Fruit fly (Drosophila melanogaster) whole organism, pupa: ENCODE measurements around the gene Dnaaf6.

ENCODE experiments used
- CG10348 ChIP-seq: fragments of 200-800 bp; sonication (Bioruptor generic); IDR thresholded peaks from 2 replicates; pipeline ENCODE4 v1.3.6; 2022; ENCODE audit warnings: missing biosample characterization, missing genetic modification characterization
- CG12605 ChIP-seq: fragments of 200-800 bp; sonication (Bioruptor generic); IDR thresholded peaks from 2 replicates; pipeline ENCODE4 v1.3.6; 2022; ENCODE audit warnings: missing biosample characterization, missing genetic modification characterization
- CG13204 ChIP-seq: fragments of 200-800 bp; sonication (Bioruptor generic); optimal IDR thresholded peaks from 2 replicates; lab custom pipeline; 2018; ENCODE audit warnings: missing biosample characterization, mild to moderate bottlenecking, missing genetic modification characterization, moderate library complexity
- CG14655 ChIP-seq: fragments of 200-800 bp; sonication (Bioruptor generic); optimal IDR thresholded peaks from 3 replicates; lab custom pipeline; 2017; ENCODE audit warnings: mild to moderate bottlenecking, missing biosample characterization, missing genetic modification reagents, missing genetic modification characterization
- CG15710 ChIP-seq: fragments of 200-800 bp; sonication (Bioruptor generic); optimal IDR thresholded peaks from 2 replicates; lab custom pipeline; 2018; ENCODE audit warnings: missing biosample characterization, mild to moderate bottlenecking, missing genetic modification characterization, moderate library complexity
- CG17806 ChIP-seq: fragments of 200-800 bp; sonication (Bioruptor generic); optimal IDR thresholded peaks from 2 replicates; lab custom pipeline; 2018; ENCODE audit warnings: missing biosample characterization, mild to moderate bottlenecking, missing genetic modification characterization, moderate library complexity
- CG32121 ChIP-seq: fragments of 200-800 bp; sonication (Bioruptor generic); IDR thresholded peaks from 2 replicates; pipeline ENCODE4 v1.3.6; 2022; ENCODE audit warnings: missing biosample characterization, missing genetic modification characterization
- CG34367 ChIP-seq: fragments of 200-800 bp; sonication (Bioruptor generic); optimal IDR thresholded peaks from 2 replicates; lab custom pipeline; 2018; ENCODE audit warnings: missing biosample characterization, mild to moderate bottlenecking, missing genetic modification characterization
- CG4496 ChIP-seq: fragments of 200-800 bp; sonication (Bioruptor generic); IDR thresholded peaks from 3 replicates; pipeline ENCODE4 v1.3.6; 2022; ENCODE audit warnings: missing biosample characterization, missing genetic modification characterization
- CG8159 ChIP-seq: fragments of 200-800 bp; sonication (Bioruptor generic); optimal IDR thresholded peaks from 3 replicates; lab custom pipeline; 2018; ENCODE audit warnings: missing biosample characterization, mild to moderate bottlenecking, missing genetic modification characterization, moderate library complexity
- CG8301 ChIP-seq: fragments of 200-800 bp; sonication (Bioruptor generic); optimal IDR thresholded peaks from 2 replicates; lab custom pipeline; 2018; ENCODE audit warnings: missing biosample characterization, mild to moderate bottlenecking, missing genetic modification characterization
- CG9948 ChIP-seq: fragments of 200-800 bp; sonication (Bioruptor generic); optimal IDR thresholded peaks from 2 replicates; lab custom pipeline; 2018; ENCODE audit warnings: missing biosample characterization, mild to moderate bottlenecking, missing genetic modification characterization, moderate library complexity
- D1 ChIP-seq: fragments of 200-800 bp; sonication (Bioruptor generic); optimal IDR thresholded peaks from 2 replicates; lab custom pipeline; 2018; ENCODE audit warnings: missing biosample characterization, mild to moderate bottlenecking, missing genetic modification characterization, moderate library complexity
- EcR ChIP-seq: fragments of 200-800 bp; sonication (Bioruptor generic); optimal IDR thresholded peaks from 3 replicates; lab custom pipeline; 2019; ENCODE audit warnings: missing biosample characterization, missing genetic modification characterization, mild to moderate bottlenecking, moderate library complexity, missing genetic modification reagents
- Ets98B ChIP-seq: fragments of 200-800 bp; sonication (Bioruptor generic); IDR thresholded peaks from 2 replicates; pipeline ENCODE4 v1.3.6; 2022; ENCODE audit warnings: missing biosample characterization, missing genetic modification characterization
- Pif1A ChIP-seq: fragments of 200-800 bp; sonication (Bioruptor generic); optimal IDR thresholded peaks from 3 replicates; lab custom pipeline; 2016; ENCODE audit warnings: missing biosample characterization, missing genetic modification characterization
- Pif1B ChIP-seq: fragments of 200-800 bp; sonication (Bioruptor generic); optimal IDR thresholded peaks from 3 replicates; lab custom pipeline; 2016; ENCODE audit warnings: missing biosample characterization, missing genetic modification characterization
- Snoo ChIP-seq: fragments of 200-800 bp; sonication (Bioruptor generic); optimal IDR thresholded peaks from 3 replicates; lab custom pipeline; 2017; ENCODE audit warnings: missing biosample characterization, mild to moderate bottlenecking, missing genetic modification characterization, inconsistent platforms
- fd96Ca ChIP-seq: fragments of 200-800 bp; sonication (Bioruptor generic); IDR thresholded peaks from 3 replicates; pipeline ENCODE4 v1.3.6; 2022; ENCODE audit warnings: missing biosample characterization, missing genetic modification characterization
- gl ChIP-seq: fragments of 200-800 bp; sonication (Bioruptor generic); optimal IDR thresholded peaks from 2 replicates; lab custom pipeline; 2018; ENCODE audit warnings: missing biosample characterization, mild to moderate bottlenecking, missing genetic modification characterization
- rn ChIP-seq: fragments of 200-800 bp; sonication (Bioruptor generic); IDR thresholded peaks from 2 replicates; pipeline ENCODE4 v1.3.6; 2022; ENCODE audit warnings: missing biosample characterization, missing genetic modification characterization

Dnaaf6 gene

dm6 chr3L:14701578-14701977 lies 17.0 kb downstream of the Dnaaf6 start, which contains the start of gene CG17177:
TSS of gene CG17177 (minus strand) at chr3L:14701678.
- no peak for TF ChIP-seq CG13204 (GFP tag; lab: Kevin White, UChicago)
- TF ChIP-seq gl (tag; lab: Kevin White, UChicago): no peak
- no peak for TF ChIP-seq CG12605 (GFP tag; lab: Robert Waterston, UW)
- no peak for TF ChIP-seq Snoo (tag; lab: Kevin White, UChicago)
- no peak for TF ChIP-seq EcR (GFP tag; lab: Kevin White, UChicago)
- no peak for TF ChIP-seq CG10348 (GFP tag; lab: Robert Waterston, UW)
- no peak for TF ChIP-seq CG34367 (tag; lab: Kevin White, UChicago)
- TF ChIP-seq CG15710 (tag; lab: Kevin White, UChicago): no peak
- no peak for TF ChIP-seq CG8159 (tag; lab: Kevin White, UChicago)
- TF ChIP-seq CG32121 (GFP tag; lab: Robert Waterston, UW): no peak
- no peak for TF ChIP-seq Pif1B (GFP tag; lab: Kevin White, UChicago)
- no peak for TF ChIP-seq CG14655 (GFP tag; lab: Kevin White, UChicago)
- TF ChIP-seq Pif1A (GFP tag; lab: Kevin White, UChicago): no peak
- TF ChIP-seq D1 (tag; lab: Kevin White, UChicago): no peak
- no peak for TF ChIP-seq fd96Ca

- TF ChIP-seq CG8301 (tag; lab: Kevin White, UChicago): no peak
- TF ChIP-seq Pif1B (GFP tag; lab: Kevin White, UChicago): no peak
- no peak for TF ChIP-seq CG32121 (GFP tag; lab: Robert Waterston, UW)
- no peak for TF ChIP-seq Pif1A (GFP tag; lab: Kevin White, UChicago)
- TF ChIP-seq CG10348 (GFP tag; lab: Robert Waterston, UW): no peak
- TF ChIP-seq rn: no peak
- no peak for TF ChIP-seq CG17806 (tag; lab: Kevin White, UChicago)
- no peak for TF ChIP-seq CG4496 (GFP tag; lab: Robert Waterston, UW)
- no peak for TF ChIP-seq EcR (GFP tag; lab: Kevin White, UChicago)
- no peak for TF ChIP-seq CG13204 (GFP tag; lab: Kevin White, UChicago)
- TF ChIP-seq CG15710 (tag; lab: Kevin White, UChicago): no peak
- no peak for TF ChIP-seq CG34367 (tag; lab: Kevin White, UChicago)
- no peak for TF ChIP-seq gl (tag; lab: Kevin White, UChicago)
- TF ChIP-seq Ets98B: no peak
- TF ChIP-seq, all 21 proteins: peak for 0
These were observed 20.6 kb downstream of the Dnaaf6 start, which contains the start of gene CG13476 for dm6 chr3L:14705164-14705563. TSS of gene CG13476 (plus strand) at chr3L:14705464.

- TF ChIP-seq CG34367 (tag; lab: Kevin White, UChicago) (no peak), CG12605 (GFP tag; lab: Robert Waterston, UW) (peak; percentile 94), CG14655 (GFP tag; lab: Kevin White, UChicago) (no peak), Pif1A (GFP tag; lab: Kevin White, UChicago) (peak; percentile 18), Pif1B (GFP tag; lab: Kevin White, UChicago) (peak; percentile 41), CG10348 (GFP tag; lab: Robert Waterston, UW) (no peak)
These were observed 21.9 kb downstream of the Dnaaf6 start for dm6 chr3L:14706461-14706880.

dm6 chr3L:14708053-14708452 lies 23.5 kb downstream of the Dnaaf6 start:
- TF ChIP-seq CG10348 (GFP tag; lab: Robert Waterston, UW): no peak
- no peak for TF ChIP-seq CG14655 (GFP tag; lab: Kevin White, UChicago)
- TF ChIP-seq CG15710 (tag; lab: Kevin White, UChicago): no peak
- TF ChIP-seq gl (tag; lab: Kevin White, UChicago): no peak
- TF ChIP-seq Pif1A (GFP tag; lab: Kevin White, UChicago): peak; percentile 41
- no peak for TF ChIP-seq EcR (GFP tag; lab: Kevin White, UChicago)
- TF ChIP-seq, all 21 proteins: peak for 1

- TF ChIP-seq CG10348 (GFP tag; lab: Robert Waterston, UW) (no peak), Ets98B (no peak), fd96Ca (no peak), CG8159 (tag; lab: Kevin White, UChicago) (no peak), gl (tag; lab: Kevin White, UChicago) (no peak), Snoo (tag; lab: Kevin White, UChicago) (no peak), CG32121 (GFP tag; lab: Robert Waterston, UW) (no peak), CG8301 (tag; lab: Kevin White, UChicago) (no peak), Pif1B (GFP tag; lab: Kevin White, UChicago) (no peak), CG15710 (tag; lab: Kevin White, UChicago) (no peak)
These were observed 28.2 kb downstream of the Dnaaf6 start for dm6 chr3L:14712799-14713198.

dm6 chr3L:14728460-14728859 lies 43.9 kb downstream of the Dnaaf6 start, which contains the start of gene CG13473:
TSS of gene CG13473 (plus strand) at chr3L:14728760.
- TF ChIP-seq CG34367 (tag; lab: Kevin White, UChicago) (no peak), Pif1A (GFP tag; lab: Kevin White, UChicago) (no peak), CG17806 (tag; lab: Kevin White, UChicago) (no peak), CG10348 (GFP tag; lab: Robert Waterston, UW) (no peak)

dm6 chr3L:14731790-14732189 lies 47.2 kb downstream of the Dnaaf6 start:
- TF ChIP-seq CG14655 (GFP tag; lab: Kevin White, UChicago): peak; percentile 61
- peak; percentile 60 for TF ChIP-seq CG8159 (tag; lab: Kevin White, UChicago)
- TF ChIP-seq Pif1B (GFP tag; lab: Kevin White, UChicago): peak; percentile 28
- peak; percentile 72; the same call in 2 of the 3 replicates for TF ChIP-seq fd96Ca
- no peak; the same call in 1 of the 2 replicates for TF ChIP-seq Ets98B
- no peak for TF ChIP-seq CG17806 (tag; lab: Kevin White, UChicago)
- 0 out of 3 replicates have a peak, but pooled peaks have one; percentile 35 for TF ChIP-seq CG4496 (GFP tag; lab: Robert Waterston, UW)
- TF ChIP-seq rn: no peak
- TF ChIP-seq Pif1A (GFP tag; lab: Kevin White, UChicago): peak; percentile 36
- TF ChIP-seq CG9948 (tag; lab: Kevin White, UChicago): no peak
- no peak for TF ChIP-seq CG34367 (tag; lab: Kevin White, UChicago)
- no peak for TF ChIP-seq CG12605 (GFP tag; lab: Robert Waterston, UW)
- TF ChIP-seq D1 (tag; lab: Kevin White, UChicago): no peak
- TF ChIP-seq gl (tag; lab: Kevin White, UChicago): no peak
- no peak for TF ChIP-seq CG8301 (tag; lab: Kevin White, UChicago)
- TF ChIP-seq CG32121 (GFP tag; lab: Robert Waterston, UW): peak; percentile 49; the same call in 1 of the 2 replicates
- TF ChIP-seq EcR (GFP tag; lab: Kevin White, UChicago): no peak
- TF ChIP-seq, all 21 proteins: peak for 7
